Worm (Caenorhabditis elegans) whole organism, L4 larva: Measurements from ENCODE around the gene C08B6.10.
A peak's percentile ranks its signal among the peaks of the same experiment; 100 is the strongest.

Experiments used
- D1046.2 ChIP-seq: fragments of 200-800 bp; sonication (Bioruptor generic); IDR thresholded peaks from 2 replicates; pipeline ENCODE4 v1.3.6; 2022; ENCODE audit warnings: missing genetic modification characterization, missing compliant biosample characterization
- Y105C5A.15 ChIP-seq: fragments of 200-800 bp; sonication (Bioruptor generic); IDR thresholded peaks from 2 replicates; pipeline ENCODE4 v1.3.6; 2022; ENCODE audit warnings: missing genetic modification characterization, missing compliant biosample characterization
- Y48G9A.11 ChIP-seq: fragments of 200-800 bp; sonication (Bioruptor generic); IDR thresholded peaks from 2 replicates; pipeline ENCODE4 v1.3.6; 2022; ENCODE audit warnings: missing genetic modification reagents, missing genetic modification characterization, missing compliant biosample characterization
- Y75B8A.6 ChIP-seq: fragments of 200-800 bp; sonication (Bioruptor generic); IDR thresholded peaks from 2 replicates; pipeline ENCODE4 v1.3.6; 2022; ENCODE audit warnings: missing genetic modification reagents, missing genetic modification characterization, missing compliant biosample characterization
- ZK546.5 ChIP-seq, 2 experiments: sonication (generic microtip); optimal IDR thresholded peaks; 2 replicates each; lab custom pipeline; 2017; ENCODE audit warnings: missing biosample characterization in 2 of 2, missing genetic modification characterization in 2 of 2
- arid-1 ChIP-seq: fragments of 200-800 bp; sonication (Bioruptor generic); conservative IDR thresholded peaks from 2 replicates; pipeline ENCODE4 v1.3.6; 2022; ENCODE audit warnings: missing genetic modification reagents, missing genetic modification characterization, missing compliant biosample characterization
- ceh-20 ChIP-seq: fragments of 200-800 bp; sonication (Bioruptor generic); IDR thresholded peaks from 2 replicates; pipeline ENCODE4 v1.3.6; 2022; ENCODE audit warnings: missing genetic modification reagents, missing genetic modification characterization, missing compliant biosample characterization
- ceh-32 ChIP-seq: sonication (generic microtip); optimal IDR thresholded peaks from 2 replicates; lab custom pipeline; 2016; ENCODE audit warnings: mild to moderate bottlenecking, missing genetic modification characterization, missing compliant biosample characterization; ENCODE audit not compliant: poor library complexity
- cey-2 ChIP-seq: sonication (generic microtip); optimal IDR thresholded peaks from 3 replicates; lab custom pipeline; 2017; ENCODE audit warnings: missing genetic modification characterization, mild to moderate bottlenecking, missing compliant biosample characterization, antibody characterized with exemption, borderline replicate concordance; ENCODE audit not compliant: insufficient read depth
- daf-12 ChIP-seq: fragments of 150-350 bp; optimal IDR thresholded peaks from 2 replicates; lab custom pipeline; 2014; ENCODE audit warnings: missing biosample characterization, missing genetic modification reagents, missing genetic modification characterization
- daf-16 ChIP-seq, 3 experiments: sonication (generic microtip); optimal IDR thresholded peaks; 2 replicates each; lab custom pipeline; 2016 to 2017; ENCODE audit warnings: missing genetic modification characterization in 3 of 3, missing genetic modification reagents in 3 of 3, mild to moderate bottlenecking in 2 of 3, missing compliant biosample characterization in 2 of 3, missing biosample characterization in 1 of 3, moderate library complexity in 1 of 3
- daf-8 ChIP-seq: fragments of 200-800 bp; sonication (Bioruptor generic); IDR thresholded peaks from 2 replicates; pipeline ENCODE4 v1.3.6; 2022; ENCODE audit warnings: missing genetic modification characterization, missing compliant biosample characterization
- dmd-6 ChIP-seq: fragments of 200-800 bp; sonication (Bioruptor generic); IDR thresholded peaks from 2 replicates; pipeline ENCODE4 v1.3.6; 2022; ENCODE audit warnings: missing genetic modification reagents, missing genetic modification characterization, missing compliant biosample characterization
- dmd-8 ChIP-seq: fragments of 200-800 bp; sonication (Bioruptor generic); IDR thresholded peaks from 2 replicates; pipeline ENCODE4 v1.3.6; 2022; ENCODE audit warnings: missing genetic modification characterization, missing compliant biosample characterization
- dpl-1 ChIP-seq: fragments of 150-350 bp; optimal IDR thresholded peaks from 2 replicates; lab custom pipeline; 2014; ENCODE audit warnings: missing biosample characterization, missing genetic modification reagents, missing genetic modification characterization
- dve-1 ChIP-seq: sonication (generic microtip); optimal IDR thresholded peaks from 2 replicates; lab custom pipeline; 2017; ENCODE audit warnings: antibody characterized with exemption, mild to moderate bottlenecking, missing genetic modification characterization, missing compliant biosample characterization; ENCODE audit not compliant: insufficient read depth
- fkh-10 ChIP-seq: fragments of 150-350 bp; optimal IDR thresholded peaks from 2 replicates; lab custom pipeline; 2014; ENCODE audit warnings: missing biosample characterization, missing genetic modification reagents, missing genetic modification characterization
- hlh-11 ChIP-seq: fragments of 200-800 bp; sonication (Bioruptor generic); optimal IDR thresholded peaks from 2 replicates; lab custom pipeline; 2018; ENCODE audit warnings: mild to moderate bottlenecking, missing genetic modification characterization, missing compliant biosample characterization
- hlh-30 ChIP-seq: sonication (generic microtip); optimal IDR thresholded peaks from 2 replicates; lab custom pipeline; 2017; ENCODE audit warnings: antibody characterized with exemption, mild to moderate bottlenecking, missing genetic modification characterization, missing compliant biosample characterization; ENCODE audit not compliant: insufficient read depth
- lim-7 ChIP-seq: fragments of 200-800 bp; sonication (Bioruptor generic); IDR thresholded peaks from 2 replicates; pipeline ENCODE4 v1.3.6; 2022; ENCODE audit warnings: missing genetic modification characterization, missing compliant biosample characterization
- lin-38 ChIP-seq: fragments of 200-800 bp; sonication (Bioruptor generic); IDR thresholded peaks from 2 replicates; pipeline ENCODE4 v1.3.6; 2022; ENCODE audit warnings: missing genetic modification reagents, missing genetic modification characterization, missing compliant biosample characterization
- lsy-2 ChIP-seq, 2 experiments: fragments of 150-350 bp in 1 of 2; sonication (generic microtip) in 1 of 2; optimal IDR thresholded peaks; 2 replicates each; lab custom pipeline; 2014 to 2017; ENCODE audit warnings: missing biosample characterization in 2 of 2, missing genetic modification characterization in 2 of 2
- madf-5 ChIP-seq, 2 experiments: fragments of 200-800 bp; sonication (Bioruptor generic); IDR thresholded peaks; 2 replicates each; pipeline ENCODE4 v1.3.6; 2022; ENCODE audit warnings: missing compliant biosample characterization in 2 of 2, missing genetic modification characterization in 2 of 2
- madf-9 ChIP-seq: fragments of 200-800 bp; sonication (Bioruptor generic); conservative IDR thresholded peaks from 2 replicates; pipeline ENCODE4 v1.3.6; 2022; ENCODE audit warnings: missing genetic modification reagents, missing genetic modification characterization, missing compliant biosample characterization
- mdl-1 ChIP-seq, 2 experiments: fragments of 150-350 bp in 1 of 2; sonication (generic microtip) in 1 of 2; optimal IDR thresholded peaks; 2 replicates each; lab custom pipeline; 2014 to 2017; ENCODE audit warnings: missing biosample characterization in 2 of 2, missing genetic modification characterization in 2 of 2
- mxl-2 ChIP-seq: fragments of 200-800 bp; sonication (Bioruptor generic); conservative IDR thresholded peaks from 2 replicates; pipeline ENCODE4 v1.3.6; 2022; ENCODE audit warnings: missing genetic modification reagents, missing genetic modification characterization, missing compliant biosample characterization
- nhr-25 ChIP-seq: sonication (generic microtip); optimal IDR thresholded peaks from 2 replicates; lab custom pipeline; 2017; ENCODE audit warnings: missing genetic modification characterization, mild to moderate bottlenecking, missing compliant biosample characterization, antibody characterized with exemption, moderate library complexity, borderline replicate concordance; ENCODE audit not compliant: insufficient read depth
- nhr-28 ChIP-seq: fragments of 150-350 bp; optimal IDR thresholded peaks from 2 replicates; lab custom pipeline; 2014; ENCODE audit warnings: missing biosample characterization, missing genetic modification characterization
- nhr-42 ChIP-seq: fragments of 200-800 bp; sonication (Bioruptor generic); IDR thresholded peaks from 2 replicates; pipeline ENCODE4 v1.3.6; 2022; ENCODE audit warnings: missing genetic modification characterization, missing compliant biosample characterization
- nhr-48 ChIP-seq: sonication (generic microtip); optimal IDR thresholded peaks from 2 replicates; lab custom pipeline; 2016; ENCODE audit warnings: mild to moderate bottlenecking, missing genetic modification characterization, missing compliant biosample characterization
- nhr-6 ChIP-seq: fragments of 150-350 bp; optimal IDR thresholded peaks from 2 replicates; lab custom pipeline; 2014; ENCODE audit warnings: missing biosample characterization, missing genetic modification characterization
- nhr-77 ChIP-seq: fragments of 150-350 bp; optimal IDR thresholded peaks from 2 replicates; lab custom pipeline; 2014; ENCODE audit warnings: missing biosample characterization, missing genetic modification characterization
- php-3 ChIP-seq: fragments of 200-800 bp; sonication (Bioruptor generic); IDR thresholded peaks from 2 replicates; pipeline ENCODE4 v1.3.6; 2022; ENCODE audit warnings: missing genetic modification reagents, missing genetic modification characterization, missing compliant biosample characterization
- pqm-1 ChIP-seq: sonication (generic microtip); optimal IDR thresholded peaks from 2 replicates; lab custom pipeline; 2017; ENCODE audit warnings: missing biosample characterization, missing genetic modification characterization
- skn-1 ChIP-seq: fragments of 150-350 bp; optimal IDR thresholded peaks from 2 replicates; lab custom pipeline; 2014; ENCODE audit warnings: missing biosample characterization, missing genetic modification characterization
- spr-1 ChIP-seq: sonication (generic microtip); optimal IDR thresholded peaks from 2 replicates; lab custom pipeline; 2016; ENCODE audit warnings: mild to moderate bottlenecking, missing genetic modification characterization, missing compliant biosample characterization
- spr-3 ChIP-seq: fragments of 200-800 bp; sonication (Bioruptor generic); optimal IDR thresholded peaks from 2 replicates; lab custom pipeline; 2018; ENCODE audit warnings: mild to moderate bottlenecking, missing genetic modification characterization, missing compliant biosample characterization
- tag-97 ChIP-seq: fragments of 200-800 bp; sonication (Bioruptor generic); IDR thresholded peaks from 2 replicates; pipeline ENCODE4 v1.3.6; 2022; ENCODE audit warnings: missing genetic modification characterization, missing compliant biosample characterization
- unc-130 ChIP-seq: sonication (generic microtip); optimal IDR thresholded peaks from 2 replicates; lab custom pipeline; 2016; ENCODE audit warnings: missing genetic modification reagents, missing genetic modification characterization, missing compliant biosample characterization
- unc-62 ChIP-seq, 3 experiments: fragments of 150-350 bp in 1 of 3; sonication (generic microtip); optimal IDR thresholded peaks in 2 of 3; peaks in 1 of 3; 1 replicate in 1 of 3; 2 replicates in 2 of 3; lab custom pipeline; 2014 to 2017; ENCODE audit warnings: missing biosample characterization in 3 of 3, missing genetic modification characterization in 3 of 3, missing genetic modification reagents in 3 of 3, missing genotype in 1 of 3
- zip-2 ChIP-seq: fragments of 150-350 bp; optimal IDR thresholded peaks from 2 replicates; lab custom pipeline; 2014; ENCODE audit warnings: missing biosample characterization, missing genetic modification characterization

The C08B6.10 gene

DNA sequence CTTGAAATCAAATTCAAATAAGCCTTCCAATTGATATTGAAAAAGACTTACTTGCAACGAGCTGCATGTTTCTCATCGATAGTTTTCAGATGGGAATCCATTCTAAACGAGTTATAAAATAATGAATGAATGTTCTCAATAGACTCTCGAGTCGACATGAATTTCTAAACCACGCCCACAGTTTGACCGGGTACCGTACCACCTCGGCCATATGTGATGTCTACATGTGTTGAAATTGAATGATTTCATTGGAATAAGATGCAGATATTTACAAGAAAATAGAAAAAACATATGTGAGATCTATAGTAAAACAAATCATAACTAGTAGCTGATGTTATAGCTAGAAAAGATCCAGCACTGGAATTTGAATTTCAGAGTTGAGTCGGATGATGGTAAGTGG, 34.8 kb upstream of the C08B6.10 start, which contains the start of gene R04B5.7:
TSS of gene R04B5.7 (minus strand) at position 101 of the 400 bp plus-strand sequence.
- TF ChIP-seq ceh-32 (tag; lab: Kevin White, UChicago) = no peak
- TF ChIP-seq mdl-1 (tag; optimal IDR thresholded peaks at IDR 0.05; lab: Kevin White, UChicago) = no peak
- TF ChIP-seq unc-62 (GFP tag; optimal IDR thresholded peaks at IDR 0.05 in 1 of 2; lab: Kevin White, UChicago) = peak in 1 of 2 experiments; percentile 19
- TF ChIP-seq unc-62 (tag; optimal IDR thresholded peaks at IDR 0.05; lab: Kevin White, UChicago) = no peak

DNA sequence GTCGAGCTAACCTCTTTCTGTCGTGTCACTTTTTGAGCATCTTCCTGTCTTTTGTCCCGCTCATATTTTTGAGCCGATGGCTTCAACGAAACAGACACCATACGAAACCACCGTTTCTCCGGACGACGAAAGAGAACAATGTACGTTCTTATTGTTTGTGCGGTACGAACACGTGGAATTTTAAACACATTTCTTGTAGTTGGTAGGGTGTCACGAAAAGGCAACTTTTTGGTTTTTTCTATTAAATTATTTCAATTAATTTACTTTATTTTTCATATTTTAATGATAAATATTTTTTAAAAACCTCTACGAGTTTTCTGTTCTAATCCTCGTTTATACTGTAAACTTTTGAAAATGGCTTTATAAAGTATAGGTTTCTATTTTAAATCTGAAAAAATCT, 34.1 kb upstream of the C08B6.10 start, which contains the start of gene R04B5.11:
TSS of gene R04B5.11 (minus strand) at position 101 of the 400 bp plus-strand sequence.
- TF ChIP-seq mxl-2 (GFP tag; lab: Robert Waterston, UW) (no peak), Y75B8A.6 (GFP tag; lab: Robert Waterston, UW) (no peak), php-3 (GFP tag; lab: Robert Waterston, UW) (no peak), nhr-48 (tag; lab: Kevin White, UChicago) (no peak), hlh-30 (no peak)
- TF ChIP-seq, all 104 proteins: peak for 0

DNA sequence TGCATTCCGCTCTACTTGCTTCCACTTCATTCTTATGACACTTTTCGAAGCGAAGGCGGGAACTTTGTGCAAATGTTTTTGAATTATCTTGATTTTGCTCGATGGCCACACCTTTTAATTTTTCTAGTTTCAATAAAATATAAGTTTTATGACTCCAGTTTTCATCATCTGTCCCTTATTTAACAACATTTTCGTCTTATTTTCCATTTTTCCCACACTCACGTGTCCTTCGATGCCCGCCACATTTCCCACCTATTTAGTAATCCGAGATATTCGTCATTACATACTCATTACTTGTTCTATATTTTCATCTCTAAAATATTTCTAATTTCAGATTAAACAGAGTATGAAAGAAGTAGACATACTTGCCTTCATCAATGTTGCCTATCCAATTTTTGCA, 30.9 kb upstream of the C08B6.10 start, which contains the start of gene srd-49:
TSS of gene srd-49 (plus strand) at position 301 of the 400 bp plus-strand sequence.
- no peak for TF ChIP-seq Y105C5A.15 (GFP tag; lab: Robert Waterston, UW)
- no peak for TF ChIP-seq fkh-10
- TF ChIP-seq daf-8 (GFP tag; lab: Robert Waterston, UW) = no peak
- no peak for TF ChIP-seq madf-5 (GFP tag; IDR thresholded peaks at IDR 0.05; lab: Robert Waterston, UW)
- no peak for TF ChIP-seq nhr-25 (tag; lab: Kevin White, UChicago)
- TF ChIP-seq dpl-1 = no peak
- TF ChIP-seq ZK546.5 (tag; optimal IDR thresholded peaks at IDR 0.05; lab: Kevin White, UChicago) = no peak
- no peak for TF ChIP-seq nhr-6
- TF ChIP-seq lin-38 (GFP tag; lab: Robert Waterston, UW) = no peak
- no peak for TF ChIP-seq cey-2 (tag; lab: Kevin White, UChicago)
- no peak for TF ChIP-seq dmd-8 (GFP tag; lab: Robert Waterston, UW)
- TF ChIP-seq zip-2 (tag; lab: Kevin White, UChicago) = no peak
- no peak for TF ChIP-seq spr-1 (tag; lab: Kevin White, UChicago)
- no peak for TF ChIP-seq unc-130
- TF ChIP-seq arid-1 (GFP tag; lab: Robert Waterston, UW) = no peak
- TF ChIP-seq, all 104 proteins: peak for 0

DNA sequence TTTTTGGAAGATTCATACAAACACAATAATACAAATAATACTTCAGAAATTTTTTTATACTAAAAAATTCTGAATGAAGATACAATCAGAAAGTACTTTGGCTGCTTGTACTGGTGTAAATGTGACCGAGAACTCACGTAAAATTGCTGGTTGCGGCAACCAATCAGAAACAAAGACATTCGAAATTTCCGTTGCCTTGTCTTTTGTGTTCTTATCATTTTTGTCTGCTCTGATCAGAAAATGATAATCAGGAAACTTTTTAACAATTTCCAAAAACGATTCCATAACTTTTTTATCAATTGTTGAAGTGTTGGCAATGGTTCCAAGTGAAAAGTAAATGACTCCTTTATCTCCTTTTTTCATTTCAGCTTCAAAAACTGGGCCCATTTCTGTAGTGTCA, 28.4 kb upstream of the C08B6.10 start:
- peak; percentile 80 for TF ChIP-seq nhr-28 (tag; lab: Kevin White, UChicago)
- peak; percentile 66 for TF ChIP-seq dmd-6 (GFP tag; lab: Robert Waterston, UW)
- TF ChIP-seq hlh-11 (tag; lab: Kevin White, UChicago) = peak; percentile 13
- no peak for TF ChIP-seq unc-130
- TF ChIP-seq dve-1 = peak; percentile 52
- peak; percentile 50 for TF ChIP-seq nhr-77 (tag; lab: Kevin White, UChicago)
- TF ChIP-seq lim-7 = no peak
- peak; percentile 86 for TF ChIP-seq pqm-1 (tag; lab: Kevin White, UChicago)
- no peak for TF ChIP-seq daf-8 (GFP tag; lab: Robert Waterston, UW)
- TF ChIP-seq daf-16 (GFP tag; optimal IDR thresholded peaks at IDR 0.05; lab: Kevin White, UChicago) = no peak
- peak; percentile 40 for TF ChIP-seq daf-16 (tag; optimal IDR thresholded peaks at IDR 0.05; lab: Kevin White, UChicago)
- TF ChIP-seq, all 104 proteins: peak for 7

DNA sequence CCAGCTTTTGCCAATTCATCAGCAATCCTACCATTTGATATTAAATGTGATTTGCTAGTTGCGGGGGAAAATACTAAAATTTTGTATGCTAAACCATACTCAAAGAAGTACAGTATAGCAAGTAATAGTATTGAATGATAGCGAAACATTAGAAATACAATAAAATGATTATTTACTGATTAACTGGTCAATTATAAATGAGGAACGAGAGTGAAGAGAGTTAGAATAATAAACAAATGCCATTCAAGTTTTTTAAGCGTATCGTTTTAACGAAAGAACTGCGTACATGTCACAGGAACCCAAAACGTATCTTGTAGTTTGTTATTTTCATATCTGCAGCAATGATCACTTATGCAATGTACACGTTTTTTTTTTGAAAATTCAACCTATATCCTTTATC, 26.9 kb upstream of the C08B6.10 start, which contains the start of gene ugt-47:
TSS of gene ugt-47 (minus strand) at position 169 of the 400 bp plus-strand sequence.
- TF ChIP-seq ceh-20 (GFP tag; lab: Robert Waterston, UW) (no peak), daf-8 (GFP tag; lab: Robert Waterston, UW) (no peak), hlh-30 (no peak), tag-97 (GFP tag; lab: Robert Waterston, UW) (no peak), D1046.2 (GFP tag; lab: Robert Waterston, UW) (no peak), daf-12 (tag; lab: Kevin White, UChicago) (no peak), nhr-25 (tag; lab: Kevin White, UChicago) (no peak), Y48G9A.11 (GFP tag; lab: Robert Waterston, UW) (no peak), lsy-2 (tag; optimal IDR thresholded peaks at IDR 0.05; lab: Kevin White, UChicago) (no peak), dve-1 (peak; percentile 56), skn-1 (no peak), spr-3 (no peak), dmd-6 (GFP tag; lab: Robert Waterston, UW) (peak; percentile 82), madf-9 (no peak), nhr-42 (GFP tag; lab: Robert Waterston, UW) (no peak), lim-7 (no peak), lin-38 (GFP tag; lab: Robert Waterston, UW) (no peak), hlh-11 (tag; lab: Kevin White, UChicago) (peak; percentile 51)
